Worm (Caenorhabditis elegans) whole organism, young adult: ENCODE measurements around the gene Y41C4A.8.

ENCODE experiments used
- D2030.7 ChIP-seq: fragments of 200-800 bp; sonication (Bioruptor generic); IDR thresholded peaks from 2 replicates; pipeline ENCODE4 v1.3.6; 2022; ENCODE audit warnings: missing genetic modification reagents, missing genetic modification characterization, missing compliant biosample characterization
- F22D6.2 ChIP-seq: sonication (generic microtip); optimal IDR thresholded peaks from 2 replicates; lab custom pipeline; 2016; ENCODE audit warnings: mild to moderate bottlenecking, missing genetic modification characterization, missing compliant biosample characterization
- F39B2.1 ChIP-seq: fragments of 200-800 bp; sonication (Bioruptor generic); IDR thresholded peaks from 2 replicates; pipeline ENCODE4 v1.3.6; 2022; ENCODE audit warnings: missing genetic modification reagents, missing genetic modification characterization, missing compliant biosample characterization
- F55B11.4 ChIP-seq: sonication (generic microtip); optimal IDR thresholded peaks from 2 replicates; lab custom pipeline; 2016; ENCODE audit warnings: missing compliant biosample characterization, missing genetic modification characterization, borderline replicate concordance; ENCODE audit not compliant: insufficient read depth
- K12H6.12 ChIP-seq: fragments of 200-800 bp; sonication (Bioruptor generic); optimal IDR thresholded peaks from 2 replicates; lab custom pipeline; 2018; ENCODE audit warnings: mild to moderate bottlenecking, missing genetic modification characterization, missing compliant biosample characterization
- ZK185.1 ChIP-seq: sonication (generic microtip); optimal IDR thresholded peaks from 2 replicates; lab custom pipeline; 2016; ENCODE audit warnings: mild to moderate bottlenecking, missing genetic modification characterization, missing compliant biosample characterization; ENCODE audit not compliant: poor library complexity, severe bottlenecking
- ama-1 ChIP-seq, 3 experiments: fragments of 150-350 bp in 1 of 3; sonication (generic microtip) in 2 of 3; optimal IDR thresholded peaks; 2 replicates each; lab custom pipeline; 2014 to 2018; ENCODE audit warnings: missing biosample characterization in 2 of 3, missing genetic modification characterization in 2 of 3, missing genetic modification reagents in 2 of 3
- cebp-2 ChIP-seq: fragments of 200-800 bp; sonication (Bioruptor generic); IDR thresholded peaks from 2 replicates; pipeline ENCODE4 v1.3.6; 2022; ENCODE audit warnings: missing genetic modification characterization, missing compliant biosample characterization
- ceh-27 ChIP-seq: fragments of 200-800 bp; sonication (Bioruptor generic); optimal IDR thresholded peaks from 2 replicates; lab custom pipeline; 2018; ENCODE audit warnings: mild to moderate bottlenecking, missing genetic modification characterization, moderate library complexity, missing compliant biosample characterization
- ceh-58 ChIP-seq: fragments of 200-800 bp; sonication (Bioruptor generic); IDR thresholded peaks from 2 replicates; pipeline ENCODE4 v1.3.6; 2022; ENCODE audit warnings: missing genetic modification characterization, missing compliant biosample characterization
- ceh-79 ChIP-seq: sonication (generic microtip); optimal IDR thresholded peaks from 2 replicates; lab custom pipeline; 2017; ENCODE audit warnings: mild to moderate bottlenecking, missing genetic modification characterization, missing compliant biosample characterization
- ceh-91 ChIP-seq: fragments of 200-800 bp; sonication (Bioruptor generic); IDR thresholded peaks from 2 replicates; pipeline ENCODE4 v1.3.6; 2022; ENCODE audit warnings: missing genetic modification reagents, missing genetic modification characterization, missing compliant biosample characterization
- egl-18 ChIP-seq: fragments of 200-800 bp; sonication (Bioruptor generic); IDR thresholded peaks from 2 replicates; pipeline ENCODE4 v1.3.6; 2022; ENCODE audit warnings: missing genetic modification reagents, missing genetic modification characterization, missing compliant biosample characterization
- egrh-3 ChIP-seq: fragments of 200-800 bp; sonication (Bioruptor generic); IDR thresholded peaks from 2 replicates; pipeline ENCODE4 v1.3.6; 2022; ENCODE audit warnings: missing genetic modification reagents, missing genetic modification characterization, missing compliant biosample characterization
- ets-4 ChIP-seq: fragments of 200-800 bp; sonication (Bioruptor generic); optimal IDR thresholded peaks from 2 replicates; lab custom pipeline; 2018; ENCODE audit warnings: mild to moderate bottlenecking, missing genetic modification characterization, missing compliant biosample characterization
- fkh-3 ChIP-seq: sonication (generic microtip); optimal IDR thresholded peaks from 2 replicates; lab custom pipeline; 2016; ENCODE audit warnings: mild to moderate bottlenecking, missing genetic modification characterization, missing compliant biosample characterization
- him-1 ChIP-seq: sonication (generic microtip); optimal IDR thresholded peaks from 2 replicates; lab custom pipeline; 2016; ENCODE audit warnings: missing genotype, missing genetic modification reagents, missing genetic modification characterization, missing compliant biosample characterization
- hsf-1 ChIP-seq: fragments of 200-800 bp; sonication (Bioruptor generic); IDR thresholded peaks from 2 replicates; pipeline ENCODE4 v1.3.6; 2022; ENCODE audit warnings: missing genetic modification reagents, missing genetic modification characterization, missing compliant biosample characterization
- lin-35 ChIP-seq, 3 experiments: fragments of 150-350 bp in 2 of 3; sonication (generic microtip) in 1 of 3; optimal IDR thresholded peaks; 2 replicates each; lab custom pipeline; 2014 to 2018; ENCODE audit warnings: missing biosample characterization in 3 of 3, missing genetic modification characterization in 3 of 3, missing genetic modification reagents in 3 of 3
- lin-54 ChIP-seq: fragments of 200-800 bp; sonication (Bioruptor generic); optimal IDR thresholded peaks from 2 replicates; lab custom pipeline; 2018; ENCODE audit warnings: mild to moderate bottlenecking, missing genetic modification characterization, missing compliant biosample characterization
- madf-3 ChIP-seq: fragments of 200-800 bp; sonication (Bioruptor generic); IDR thresholded peaks from 2 replicates; pipeline ENCODE4 v1.3.6; 2022; ENCODE audit warnings: missing genetic modification reagents, missing genetic modification characterization, missing compliant biosample characterization
- madf-8 ChIP-seq: fragments of 200-800 bp; sonication (Bioruptor generic); conservative IDR thresholded peaks from 2 replicates; pipeline ENCODE4 v1.3.6; 2022; ENCODE audit warnings: missing genetic modification reagents, missing genetic modification characterization, missing compliant biosample characterization
- mcd-1 ChIP-seq: fragments of 200-800 bp; sonication (Bioruptor generic); IDR thresholded peaks from 2 replicates; pipeline ENCODE4 v1.3.6; 2022; ENCODE audit warnings: missing genetic modification reagents, missing genetic modification characterization, missing compliant biosample characterization
- mes-4 ChIP-seq: sonication (generic microtip); optimal IDR thresholded peaks from 2 replicates; lab custom pipeline; 2016; ENCODE audit warnings: missing genotype, missing genetic modification characterization, missing compliant biosample characterization
- nfyb-1 ChIP-seq: fragments of 200-800 bp; sonication (Bioruptor generic); IDR thresholded peaks from 2 replicates; pipeline ENCODE4 v1.3.6; 2022; ENCODE audit warnings: missing genetic modification reagents, missing genetic modification characterization, missing compliant biosample characterization
- pha-4 ChIP-seq: fragments of 150-350 bp; sonication (generic microtip); optimal IDR thresholded peaks from 2 replicates; lab custom pipeline; 2014; ENCODE audit warnings: missing biosample characterization, missing genetic modification reagents, missing genetic modification characterization
- rcor-1 ChIP-seq: fragments of 200-800 bp; sonication (Bioruptor generic); IDR thresholded peaks from 2 replicates; pipeline ENCODE4 v1.3.6; 2022; ENCODE audit warnings: missing genetic modification reagents, missing genetic modification characterization, missing compliant biosample characterization
- rec-8 ChIP-seq, 2 experiments: sonication (generic microtip); optimal IDR thresholded peaks; 2 replicates each; lab custom pipeline; 2016; ENCODE audit warnings: mild to moderate bottlenecking in 2 of 2, missing genetic modification characterization in 2 of 2, missing genetic modification reagents in 2 of 2, missing genotype in 2 of 2, missing biosample characterization in 1 of 2, missing compliant biosample characterization in 1 of 2, moderate library complexity in 1 of 2
- snpc-1.1 ChIP-seq: sonication (generic microtip); optimal IDR thresholded peaks from 2 replicates; lab custom pipeline; 2017; ENCODE audit warnings: missing genetic modification characterization, mild to moderate bottlenecking, missing compliant biosample characterization, antibody characterized with exemption, moderate library complexity, missing genotype, missing genetic modification reagents; ENCODE audit not compliant: insufficient read depth
- snpc-1.3 ChIP-seq: sonication (generic microtip); optimal IDR thresholded peaks from 2 replicates; lab custom pipeline; 2017; ENCODE audit warnings: missing genetic modification characterization, mild to moderate bottlenecking, missing compliant biosample characterization, antibody characterized with exemption, moderate library complexity, missing genotype, missing genetic modification reagents; ENCODE audit not compliant: insufficient read depth
- tbx-9 ChIP-seq: sonication (generic microtip); optimal IDR thresholded peaks from 2 replicates; lab custom pipeline; 2016; ENCODE audit warnings: borderline replicate concordance, missing genetic modification characterization, inconsistent platforms, missing compliant biosample characterization
- tlf-1 ChIP-seq: fragments of 200-800 bp; sonication (Bioruptor generic); optimal IDR thresholded peaks from 2 replicates; lab custom pipeline; 2018; ENCODE audit warnings: mild to moderate bottlenecking, missing genetic modification characterization, missing compliant biosample characterization
- unc-130 ChIP-seq: sonication (generic microtip); optimal IDR thresholded peaks from 2 replicates; lab custom pipeline; 2016; ENCODE audit warnings: missing genetic modification reagents, missing genetic modification characterization, missing compliant biosample characterization
- zfh-2 ChIP-seq: fragments of 200-800 bp; sonication (Bioruptor generic); conservative IDR thresholded peaks from 2 replicates; pipeline ENCODE4 v1.3.6; 2022; ENCODE audit warnings: missing genetic modification reagents, missing genetic modification characterization, missing compliant biosample characterization
- ztf-18 ChIP-seq: sonication (generic microtip); optimal IDR thresholded peaks from 2 replicates; lab custom pipeline; 2016; ENCODE audit warnings: missing genotype, mild to moderate bottlenecking, missing genetic modification characterization, missing compliant biosample characterization
- ztf-22 ChIP-seq: fragments of 200-800 bp; sonication (Bioruptor generic); optimal IDR thresholded peaks from 2 replicates; lab custom pipeline; 2018; ENCODE audit warnings: mild to moderate bottlenecking, missing genetic modification characterization, moderate library complexity, missing compliant biosample characterization
- ztf-25 ChIP-seq: fragments of 200-800 bp; sonication (Bioruptor generic); IDR thresholded peaks from 2 replicates; pipeline ENCODE4 v1.3.6; 2022; ENCODE audit warnings: missing genetic modification reagents, missing genetic modification characterization, missing compliant biosample characterization
- ztf-26 ChIP-seq: sonication (generic microtip); optimal IDR thresholded peaks from 2 replicates; lab custom pipeline; 2017; ENCODE audit warnings: missing genetic modification characterization, missing compliant biosample characterization

Gene Y41C4A.8

ce11 chrIII:11683790-11684189 is 24.8 kb downstream of the Y41C4A.8 start:
- no peak for TF ChIP-seq tlf-1 (GFP tag; lab: Kevin White, UChicago)
- 0 out of 2 replicates have a peak, but pooled peaks have one; percentile 38 for TF ChIP-seq cebp-2 (GFP tag; lab: Robert Waterston, UW)
- TF ChIP-seq nfyb-1 (GFP tag; lab: Robert Waterston, UW): 0 out of 2 replicates have a peak, but pooled peaks have one; percentile 39

DNA sequence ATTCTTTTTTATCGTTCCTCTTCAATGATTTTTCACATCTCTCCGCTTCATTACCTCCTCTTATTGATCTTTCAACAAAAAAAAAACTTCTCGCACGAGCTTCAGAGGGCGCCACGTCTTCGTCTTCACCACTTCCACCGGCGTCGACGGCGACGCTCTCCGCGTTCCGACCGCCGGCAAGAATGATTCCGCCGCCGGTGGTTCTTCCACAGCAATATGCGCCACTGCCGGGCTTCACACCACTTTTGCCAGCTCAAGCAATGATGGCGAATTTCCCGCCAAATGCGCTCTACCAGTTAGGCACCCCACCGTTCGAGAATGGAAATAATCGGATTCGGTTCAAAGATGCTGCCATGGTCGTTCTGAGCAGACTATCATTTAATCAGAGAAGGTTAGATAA is 25.6 kb downstream of the Y41C4A.8 start:
- TF ChIP-seq zfh-2 (peak; percentile 83), ztf-22 (GFP tag; lab: Kevin White, UChicago) (no peak), rcor-1 (no peak), rec-8 (tag; optimal IDR thresholded peaks at IDR 0.05; lab: Kevin White, UChicago) (no peak), nfyb-1 (GFP tag; lab: Robert Waterston, UW) (0 out of 2 replicates have a peak, but pooled peaks have one; percentile 30), lin-35 (GFP tag; optimal IDR thresholded peaks at IDR 0.05; lab: Kevin White, UChicago) (no peak), him-1 (tag; lab: Kevin White, UChicago) (no peak), ceh-79 (tag; lab: Kevin White, UChicago) (no peak), ztf-25 (GFP tag; lab: Robert Waterston, UW) (no peak), egrh-3 (peak; percentile 66; the same call in 1 of the 2 replicates), mcd-1 (GFP tag; lab: Robert Waterston, UW) (0 out of 2 replicates have a peak, but pooled peaks have one; percentile 6), tbx-9 (no peak), madf-8 (GFP tag; lab: Robert Waterston, UW) (no peak), ceh-58 (GFP tag; lab: Robert Waterston, UW) (no peak), F22D6.2 (tag; lab: Kevin White, UChicago) (no peak), ceh-27 (no peak)

- TF ChIP-seq mcd-1 (GFP tag; lab: Robert Waterston, UW) (0 out of 2 replicates have a peak, but pooled peaks have one; percentile 12), K12H6.12 (peak; percentile 16), zfh-2 (peak; percentile 74), fkh-3 (tag; lab: Kevin White, UChicago) (no peak)
Observed at ce11 chrIII:11681461-11682014, 27.1 kb downstream of the Y41C4A.8 start.

DNA sequence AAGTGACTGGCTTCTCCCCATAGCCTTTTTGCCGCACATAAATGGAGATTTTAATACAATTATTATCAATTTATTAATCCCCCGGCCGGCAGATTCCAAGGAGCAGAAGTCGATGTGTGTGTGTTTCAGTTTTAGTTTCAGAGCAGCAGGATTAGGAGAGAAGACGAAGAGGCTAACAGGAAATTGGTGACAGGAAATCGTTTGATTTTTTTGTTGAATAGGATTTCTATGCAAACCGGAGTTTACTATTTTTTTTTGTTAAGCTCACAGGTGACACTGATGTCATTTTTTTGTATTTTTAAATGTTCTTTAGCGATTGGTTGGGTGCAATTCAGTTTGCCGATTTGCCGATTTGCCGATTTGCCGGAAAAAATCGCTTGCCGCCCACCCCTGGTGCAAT is 28.1 kb downstream of the Y41C4A.8 start:
- TF ChIP-seq D2030.7 (GFP tag; lab: Robert Waterston, UW) (no peak), lin-54 (GFP tag; lab: Kevin White, UChicago) (no peak), ztf-26 (tag; lab: Kevin White, UChicago) (no peak), F55B11.4 (tag; lab: Kevin White, UChicago) (no peak)

DNA sequence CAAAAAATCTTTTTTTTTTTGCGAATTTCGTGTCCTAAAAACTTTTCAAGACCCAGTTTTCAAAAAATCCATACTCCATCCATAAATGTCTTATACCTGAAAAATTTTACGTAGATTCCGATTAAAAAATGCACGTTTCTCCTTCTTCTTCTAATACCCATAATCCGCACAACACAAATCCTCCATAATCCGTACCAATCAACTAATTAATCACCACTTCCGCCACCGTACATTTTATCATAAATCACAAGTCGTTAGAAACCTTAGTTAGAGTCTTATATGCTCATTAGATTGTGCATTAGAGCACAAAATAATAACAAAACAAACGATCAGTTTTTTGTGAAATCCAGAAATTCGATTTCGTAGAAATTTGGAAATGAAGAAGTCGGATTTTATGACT is 39.6 kb downstream of the Y41C4A.8 start:
- TF ChIP-seq pha-4 (tag; lab: Kevin White, UChicago) (no peak), snpc-1.3 (tag; lab: Kevin White, UChicago) (no peak), ets-4 (no peak), snpc-1.1 (tag; lab: Kevin White, UChicago) (no peak), ZK185.1 (no peak), madf-3 (GFP tag; lab: Robert Waterston, UW) (no peak), mes-4 (tag; lab: Kevin White, UChicago) (no peak), F39B2.1 (GFP tag; lab: Robert Waterston, UW) (no peak), egrh-3 (no peak), unc-130 (GFP tag; lab: Kevin White, UChicago) (no peak), ama-1 (optimal IDR thresholded peaks at IDR 0.05; lab: Kevin White, UChicago) (no peak), ama-1 (GFP tag; optimal IDR thresholded peaks at IDR 0.05; lab: Kevin White, UChicago) (no peak), rec-8 (tag; optimal IDR thresholded peaks at IDR 0.05; lab: Kevin White, UChicago) (no peak), ceh-91 (GFP tag; lab: Robert Waterston, UW) (no peak), ztf-18 (no peak), hsf-1 (no peak), egl-18 (GFP tag; lab: Robert Waterston, UW) (no peak)
